Worm (Caenorhabditis elegans) whole organism, L4 larva: ENCODE results near the gene twk-10.

Source experiments
- lin-13 ChIP-seq: fragments of 150-350 bp; optimal IDR thresholded peaks from 2 replicates; lab custom pipeline; 2014; ENCODE audit warnings: missing biosample characterization, missing genetic modification reagents, missing genetic modification characterization
- nhr-6 ChIP-seq: fragments of 150-350 bp; optimal IDR thresholded peaks from 2 replicates; lab custom pipeline; 2014; ENCODE audit warnings: missing biosample characterization, missing genetic modification characterization
- nhr-77 ChIP-seq: fragments of 150-350 bp; optimal IDR thresholded peaks from 2 replicates; lab custom pipeline; 2014; ENCODE audit warnings: missing biosample characterization, missing genetic modification characterization
- zip-11 ChIP-seq: fragments of 200-800 bp; sonication (Bioruptor generic); IDR thresholded peaks from 2 replicates; pipeline ENCODE4 v1.3.6; 2022; ENCODE audit warnings: missing genetic modification characterization, missing compliant biosample characterization

ce11 chrV:6522879-6523497 is 29.2 kb upstream of the twk-10 start:
- TF ChIP-seq nhr-6: no peak
- TF ChIP-seq nhr-77 (tag; lab: Kevin White, UChicago): no peak
- no peak for TF ChIP-seq zip-11 (GFP tag; lab: Robert Waterston, UW)
- no peak for TF ChIP-seq lin-13 (GFP tag; lab: Kevin White, UChicago)
